Worm (Caenorhabditis elegans): ENCODE results near the gene F27E5.8.

- TF ChIP-seq unc-62 (GFP tag; optimal IDR thresholded peaks at IDR 0.05): no peak
- TF ChIP-seq aly-2 (tag; optimal IDR thresholded peaks at IDR 0.05): no peak
Measured at ce11 chrII:10134285-10134995, 7.2 kb upstream of the F27E5.8 start, which contains the start of gene F27E5.9.
